Worm (Caenorhabditis elegans): ENCODE data around the gene ZK488.5.

DNA sequence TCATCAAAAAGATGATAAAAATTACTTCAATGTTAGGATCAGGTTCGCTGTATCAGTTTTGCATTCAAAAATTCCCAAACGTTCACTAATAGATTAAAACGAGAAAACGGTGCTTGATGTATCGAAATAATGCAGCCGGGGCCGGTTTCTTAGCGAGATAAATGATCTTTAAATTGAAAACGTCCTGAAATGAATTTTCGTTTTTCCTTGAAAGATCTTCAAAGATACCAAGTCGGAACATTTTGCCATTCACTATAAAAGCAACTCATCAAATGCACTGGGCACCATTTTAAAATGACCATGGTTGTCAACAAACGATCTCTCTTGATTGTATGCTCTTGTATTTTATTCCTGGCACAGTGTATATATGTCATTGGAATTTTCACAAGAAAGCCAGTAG, 17.0 kb upstream of the ZK488.5 start, which contains the start of gene K06H6.5:
- no peak for TF ChIP-seq nhr-12 (tag; optimal IDR thresholded peaks at IDR 0.05)
- TF ChIP-seq ceh-8 (GFP tag; optimal IDR thresholded peaks at IDR 0.05), result no peak
- no peak for TF ChIP-seq sox-4 (tag; optimal IDR thresholded peaks at IDR 0.05)
- TF ChIP-seq zag-1 (tag; optimal IDR thresholded peaks at IDR 0.05), result no peak
- no peak for TF ChIP-seq lin-39 (tag; optimal IDR thresholded peaks at IDR 0.05)
- no peak for TF ChIP-seq ztf-11 (tag; optimal IDR thresholded peaks at IDR 0.05)
- no peak for TF ChIP-seq unc-130 (tag; optimal IDR thresholded peaks at IDR 0.05)
- no peak for TF ChIP-seq efl-1 (optimal IDR thresholded peaks at IDR 0.05)
- no peak for TF ChIP-seq efl-1 (GFP tag; optimal IDR thresholded peaks at IDR 0.05 in 1 of 2)
- no peak for TF ChIP-seq tlp-1 (tag; optimal IDR thresholded peaks at IDR 0.05)
- no peak for TF ChIP-seq ama-1 (optimal IDR thresholded peaks at IDR 0.05)
